Worm (Caenorhabditis elegans) whole organism, L2 larva: ENCODE results near the gene R08C7.8.

Source experiments
- C34F6.9 ChIP-seq: fragments of 150-350 bp; optimal IDR thresholded peaks from 2 replicates; lab custom pipeline; 2014; ENCODE audit warnings: missing biosample characterization, missing genetic modification characterization
- F13H6.1 ChIP-seq: sonication (generic microtip); optimal IDR thresholded peaks from 2 replicates; lab custom pipeline; 2016; ENCODE audit warnings: missing genetic modification characterization, missing compliant biosample characterization
- R02D3.7 ChIP-seq: fragments of 150-350 bp; optimal IDR thresholded peaks from 2 replicates; lab custom pipeline; 2014; ENCODE audit warnings: missing biosample characterization, missing genetic modification characterization
- Y55F3AM.14 ChIP-seq: fragments of 200-800 bp; sonication (Bioruptor generic); optimal IDR thresholded peaks from 2 replicates; lab custom pipeline; 2018; ENCODE audit warnings: mild to moderate bottlenecking, missing genetic modification characterization, missing compliant biosample characterization
- ZK546.5 ChIP-seq: sonication (generic microtip); optimal IDR thresholded peaks from 2 replicates; lab custom pipeline; 2017; ENCODE audit warnings: missing biosample characterization, missing genetic modification characterization
- alr-1 ChIP-seq: fragments of 150-350 bp; optimal IDR thresholded peaks from 2 replicates; lab custom pipeline; 2014; ENCODE audit warnings: missing biosample characterization, missing genetic modification characterization
- aly-2 ChIP-seq: fragments of 150-350 bp; optimal IDR thresholded peaks from 2 replicates; lab custom pipeline; 2014; ENCODE audit warnings: missing biosample characterization, missing genetic modification characterization
- ama-1 ChIP-seq: fragments of 150-350 bp; optimal IDR thresholded peaks from 2 replicates; lab custom pipeline; 2018; ENCODE audit warnings: inconsistent platforms
- blmp-1 ChIP-seq: sonication (generic microtip); optimal IDR thresholded peaks from 2 replicates; lab custom pipeline; 2017; ENCODE audit warnings: missing genetic modification characterization, mild to moderate bottlenecking, missing compliant biosample characterization, antibody characterized with exemption, moderate library complexity; ENCODE audit not compliant: insufficient read depth
- ceh-16 ChIP-seq: fragments of 150-350 bp; optimal IDR thresholded peaks from 2 replicates; lab custom pipeline; 2014; ENCODE audit warnings: missing biosample characterization, missing genetic modification characterization
- ceh-82 ChIP-seq: fragments of 150-350 bp; optimal IDR thresholded peaks from 2 replicates; lab custom pipeline; 2014; ENCODE audit warnings: missing biosample characterization, missing genetic modification characterization
- crh-2 ChIP-seq: sonication (generic microtip); optimal IDR thresholded peaks from 2 replicates; lab custom pipeline; 2017; ENCODE audit warnings: missing biosample characterization, missing genetic modification characterization
- dmd-4 ChIP-seq: sonication (generic microtip); optimal IDR thresholded peaks from 2 replicates; lab custom pipeline; 2017; ENCODE audit warnings: missing biosample characterization, missing genetic modification characterization
- egl-27 ChIP-seq: sonication (generic microtip); optimal IDR thresholded peaks from 3 replicates; lab custom pipeline; 2017; ENCODE audit warnings: missing biosample characterization, missing genetic modification reagents, missing genetic modification characterization
- elt-1 ChIP-seq: fragments of 150-350 bp; optimal IDR thresholded peaks from 2 replicates; lab custom pipeline; 2014; ENCODE audit warnings: missing biosample characterization, missing genetic modification characterization
- elt-3 ChIP-seq: sonication (generic microtip); optimal IDR thresholded peaks from 2 replicates; lab custom pipeline; 2017; ENCODE audit warnings: missing biosample characterization, missing genetic modification characterization
- fos-1 ChIP-seq: fragments of 150-350 bp; optimal IDR thresholded peaks from 2 replicates; lab custom pipeline; 2014; ENCODE audit warnings: missing biosample characterization, missing genetic modification characterization
- gmeb-1 ChIP-seq: fragments of 150-350 bp; optimal IDR thresholded peaks from 2 replicates; lab custom pipeline; 2014; ENCODE audit warnings: missing biosample characterization, missing genetic modification characterization
- lin-11 ChIP-seq: fragments of 150-350 bp; sonication (generic microtip); optimal IDR thresholded peaks from 2 replicates; lab custom pipeline; 2014; ENCODE audit warnings: missing biosample characterization, missing genetic modification characterization, inconsistent platforms, mixed read lengths
- lin-13 ChIP-seq: fragments of 150-350 bp; optimal IDR thresholded peaks from 2 replicates; lab custom pipeline; 2014; ENCODE audit warnings: missing biosample characterization, missing genetic modification reagents, missing genetic modification characterization
- lin-39 ChIP-seq: fragments of 150-350 bp; optimal IDR thresholded peaks from 2 replicates; lab custom pipeline; 2014; ENCODE audit warnings: missing biosample characterization, missing genetic modification reagents, missing genetic modification characterization
- lsy-2 ChIP-seq, 2 experiments: fragments of 150-350 bp in 1 of 2; sonication (generic microtip) in 1 of 2; optimal IDR thresholded peaks; 2 replicates each; lab custom pipeline; 2014 to 2017; ENCODE audit warnings: missing biosample characterization in 2 of 2, missing genetic modification characterization in 2 of 2
- mab-5 ChIP-seq: fragments of 150-350 bp; optimal IDR thresholded peaks from 2 replicates; lab custom pipeline; 2014; ENCODE audit warnings: missing biosample characterization, missing genetic modification characterization
- mbf-1 ChIP-seq: sonication (generic microtip); optimal IDR thresholded peaks from 2 replicates; lab custom pipeline; 2017; ENCODE audit warnings: missing biosample characterization, missing genetic modification characterization
- mdl-1 ChIP-seq, 2 experiments: fragments of 150-350 bp in 1 of 2; sonication (generic microtip) in 1 of 2; optimal IDR thresholded peaks; 2 replicates each; lab custom pipeline; 2017; ENCODE audit warnings: missing biosample characterization in 2 of 2, missing genetic modification characterization in 2 of 2
- nhr-10 ChIP-seq: sonication (generic microtip); optimal IDR thresholded peaks from 2 replicates; lab custom pipeline; 2017; ENCODE audit warnings: missing biosample characterization, missing genetic modification characterization
- nhr-11 ChIP-seq: fragments of 150-350 bp; optimal IDR thresholded peaks from 2 replicates; lab custom pipeline; 2014; ENCODE audit warnings: missing biosample characterization, missing genetic modification characterization
- nhr-12 ChIP-seq: fragments of 150-350 bp; optimal IDR thresholded peaks from 2 replicates; lab custom pipeline; 2014; ENCODE audit warnings: missing biosample characterization, missing genetic modification characterization
- nhr-129 ChIP-seq: fragments of 150-350 bp; optimal IDR thresholded peaks from 2 replicates; lab custom pipeline; 2014; ENCODE audit warnings: missing biosample characterization, missing genetic modification characterization
- nhr-21 ChIP-seq: fragments of 150-350 bp; optimal IDR thresholded peaks from 2 replicates; lab custom pipeline; 2014; ENCODE audit warnings: missing biosample characterization, missing genetic modification characterization
- nhr-23 ChIP-seq: fragments of 150-350 bp; optimal IDR thresholded peaks from 2 replicates; lab custom pipeline; 2014; ENCODE audit warnings: missing biosample characterization, missing genetic modification reagents, missing genetic modification characterization
- nhr-237 ChIP-seq: fragments of 150-350 bp; optimal IDR thresholded peaks from 2 replicates; lab custom pipeline; 2014; ENCODE audit warnings: missing biosample characterization, missing genetic modification characterization
- nhr-25 ChIP-seq: fragments of 150-350 bp; sonication (generic microtip); optimal IDR thresholded peaks from 3 replicates; lab custom pipeline; 2014; ENCODE audit warnings: missing biosample characterization, missing genetic modification characterization
- nhr-6 ChIP-seq: fragments of 150-350 bp; optimal IDR thresholded peaks from 2 replicates; lab custom pipeline; 2014; ENCODE audit warnings: missing biosample characterization, missing genetic modification characterization
- nhr-77 ChIP-seq: fragments of 150-350 bp; optimal IDR thresholded peaks from 2 replicates; lab custom pipeline; 2014; ENCODE audit warnings: missing biosample characterization, missing genetic modification characterization
- peb-1 ChIP-seq: fragments of 150-350 bp; optimal IDR thresholded peaks from 2 replicates; lab custom pipeline; 2014; ENCODE audit warnings: missing biosample characterization, missing genetic modification characterization
- sem-4 ChIP-seq: fragments of 150-350 bp; optimal IDR thresholded peaks from 2 replicates; lab custom pipeline; 2014; ENCODE audit warnings: missing biosample characterization, missing genetic modification reagents, missing genetic modification characterization
- skn-1 ChIP-seq: sonication (generic microtip); optimal IDR thresholded peaks from 2 replicates; lab custom pipeline; 2017; ENCODE audit warnings: missing biosample characterization, missing genetic modification characterization
- sma-3 ChIP-seq: sonication (generic microtip); optimal IDR thresholded peaks from 2 replicates; lab custom pipeline; 2016; ENCODE audit warnings: missing genetic modification reagents, missing genetic modification characterization, missing compliant biosample characterization
- sma-9 ChIP-seq, 2 experiments: fragments of 150-350 bp in 1 of 2; sonication (generic microtip) in 1 of 2; optimal IDR thresholded peaks; 2 replicates each; lab custom pipeline; 2014 to 2016; ENCODE audit warnings: missing genetic modification characterization in 2 of 2, mild to moderate bottlenecking in 1 of 2, missing biosample characterization in 1 of 2, missing compliant biosample characterization in 1 of 2, missing genetic modification reagents in 1 of 2, moderate library complexity in 1 of 2
- snpc-4 ChIP-seq: fragments of 150-350 bp; optimal IDR thresholded peaks from 2 replicates; lab custom pipeline; 2014; ENCODE audit warnings: missing biosample characterization, missing genetic modification characterization
- unc-39 ChIP-seq: fragments of 150-350 bp; optimal IDR thresholded peaks from 2 replicates; lab custom pipeline; 2014; ENCODE audit warnings: missing biosample characterization, missing genetic modification characterization
- unc-55 ChIP-seq: fragments of 150-350 bp; sonication (generic microtip); optimal IDR thresholded peaks from 3 replicates; lab custom pipeline; 2014; ENCODE audit warnings: missing biosample characterization, missing genetic modification reagents, missing genetic modification characterization
- unc-62 ChIP-seq: fragments of 150-350 bp; optimal IDR thresholded peaks from 2 replicates; lab custom pipeline; 2014; ENCODE audit warnings: missing biosample characterization, missing genetic modification reagents, missing genetic modification characterization
- zag-1 ChIP-seq: fragments of 150-350 bp; optimal IDR thresholded peaks from 2 replicates; lab custom pipeline; 2014; ENCODE audit warnings: missing biosample characterization, missing genetic modification characterization
- ztf-1 ChIP-seq: fragments of 200-800 bp; sonication (Bioruptor generic); conservative IDR thresholded peaks from 2 replicates; pipeline ENCODE4 v1.3.6; 2022; ENCODE audit warnings: missing genetic modification characterization, missing compliant biosample characterization
- ztf-11 ChIP-seq: sonication (generic microtip); optimal IDR thresholded peaks from 2 replicates; lab custom pipeline; 2017; ENCODE audit warnings: missing biosample characterization, missing genetic modification characterization
- ztf-4 ChIP-seq: fragments of 150-350 bp; optimal IDR thresholded peaks from 2 replicates; lab custom pipeline; 2014; ENCODE audit warnings: missing biosample characterization, missing genetic modification characterization

The R08C7.8 gene

ce11 chrIV:4446884-4447283 lies 12.5 kb upstream of the R08C7.8 start:
- TF ChIP-seq unc-62 (GFP tag; lab: Kevin White, UChicago) (no peak), fos-1 (tag; lab: Kevin White, UChicago) (peak; percentile 85), lin-11 (tag; lab: Kevin White, UChicago) (no peak), F13H6.1 (tag; lab: Kevin White, UChicago) (no peak), ztf-4 (peak; percentile 44), crh-2 (tag; lab: Kevin White, UChicago) (peak; percentile 55), ZK546.5 (peak; percentile 39), aly-2 (no peak), lsy-2 (tag; optimal IDR thresholded peaks at IDR 0.05; lab: Kevin White, UChicago) (peak; percentile 25 to 81), ztf-11 (tag; lab: Kevin White, UChicago) (no peak), C34F6.9 (tag; lab: Kevin White, UChicago) (peak; percentile 53), nhr-10 (no peak), ama-1 (lab: Kevin White, UChicago) (peak; percentile 71), elt-3 (tag; lab: Kevin White, UChicago) (no peak), sma-3 (GFP tag; lab: Kevin White, UChicago) (peak; percentile 38), unc-55 (peak; percentile 61), nhr-129 (tag; lab: Kevin White, UChicago) (peak; percentile 73), ceh-16 (tag; lab: Kevin White, UChicago) (no peak), gmeb-1 (tag; lab: Kevin White, UChicago) (peak; percentile 22), lin-13 (GFP tag; lab: Kevin White, UChicago) (peak; percentile 53), nhr-25 (tag; lab: Kevin White, UChicago) (peak; percentile 8)

- TF ChIP-seq zag-1: peak; percentile 82
- TF ChIP-seq mab-5 (tag; lab: Kevin White, UChicago): peak; percentile 85
- TF ChIP-seq snpc-4 (tag; lab: Kevin White, UChicago): peak; percentile 82
- TF ChIP-seq nhr-77: peak; percentile 16
- peak; percentile 95 for TF ChIP-seq nhr-25 (tag; lab: Kevin White, UChicago)
- TF ChIP-seq ztf-1 (GFP tag; lab: Robert Waterston, UW): no peak
- no peak for TF ChIP-seq lin-39 (tag; lab: Kevin White, UChicago)
- TF ChIP-seq unc-62 (GFP tag; lab: Kevin White, UChicago): peak; percentile 71
- TF ChIP-seq dmd-4: no peak
- TF ChIP-seq nhr-237 (tag; lab: Kevin White, UChicago): peak; percentile 79
- TF ChIP-seq ceh-82: peak; percentile 90
- TF ChIP-seq lin-11 (tag; lab: Kevin White, UChicago): peak; percentile 99
- TF ChIP-seq sma-9 (GFP tag; optimal IDR thresholded peaks at IDR 0.05; lab: Kevin White, UChicago): peak; percentile 97
- no peak for TF ChIP-seq sma-9 (tag; optimal IDR thresholded peaks at IDR 0.05; lab: Kevin White, UChicago)
- TF ChIP-seq ztf-4: peak; percentile 96
- TF ChIP-seq ZK546.5: peak; percentile 99
- TF ChIP-seq nhr-129 (tag; lab: Kevin White, UChicago): peak; percentile 96
- TF ChIP-seq gmeb-1 (tag; lab: Kevin White, UChicago): peak; percentile 95
- peak; percentile 94 for TF ChIP-seq sem-4
- peak; percentile 79 for TF ChIP-seq Y55F3AM.14 (GFP tag; lab: Kevin White, UChicago)
- no peak for TF ChIP-seq aly-2
- TF ChIP-seq ama-1 (lab: Kevin White, UChicago): peak; percentile 78
- peak; percentile 94 for TF ChIP-seq nhr-21 (tag; lab: Kevin White, UChicago)
- TF ChIP-seq mbf-1 (tag; lab: Kevin White, UChicago): no peak
- peak; percentile 99 for TF ChIP-seq unc-55
- no peak for TF ChIP-seq elt-3 (tag; lab: Kevin White, UChicago)
- TF ChIP-seq lin-13 (GFP tag; lab: Kevin White, UChicago): peak; percentile 97
- TF ChIP-seq alr-1 (tag; lab: Kevin White, UChicago): no peak
- peak; percentile 95 for TF ChIP-seq R02D3.7 (tag; lab: Kevin White, UChicago)
- TF ChIP-seq nhr-10: peak; percentile 59
- TF ChIP-seq C34F6.9 (tag; lab: Kevin White, UChicago): peak; percentile 98
- TF ChIP-seq nhr-23 (tag; lab: Kevin White, UChicago): no peak
- TF ChIP-seq egl-27: peak; percentile 82
- TF ChIP-seq fos-1 (tag; lab: Kevin White, UChicago): peak; percentile 91
- no peak for TF ChIP-seq ztf-11 (tag; lab: Kevin White, UChicago)
- no peak for TF ChIP-seq peb-1 (tag; lab: Kevin White, UChicago)
- peak; percentile 97 for TF ChIP-seq crh-2 (tag; lab: Kevin White, UChicago)
- peak; percentile 92 for TF ChIP-seq nhr-6
- TF ChIP-seq elt-1 (tag; lab: Kevin White, UChicago): no peak
- TF ChIP-seq sma-3 (GFP tag; lab: Kevin White, UChicago): peak; percentile 97
- peak; percentile 72 for TF ChIP-seq blmp-1 (tag; lab: Kevin White, UChicago)
- no peak for TF ChIP-seq nhr-12 (tag; lab: Kevin White, UChicago)
- peak; percentile 86 for TF ChIP-seq ceh-16 (tag; lab: Kevin White, UChicago)
- peak; percentile 96 for TF ChIP-seq F13H6.1 (tag; lab: Kevin White, UChicago)
- no peak for TF ChIP-seq unc-39 (tag; lab: Kevin White, UChicago)
- peak; percentile 54 for TF ChIP-seq skn-1 (tag; lab: Kevin White, UChicago)
- TF ChIP-seq nhr-11 (tag; lab: Kevin White, UChicago): no peak
- peak; percentile 29 to 67 for TF ChIP-seq mdl-1 (tag; optimal IDR thresholded peaks at IDR 0.05; lab: Kevin White, UChicago)
- TF ChIP-seq lsy-2 (tag; optimal IDR thresholded peaks at IDR 0.05; lab: Kevin White, UChicago): peak; percentile 99
Observed at ce11 chrIV:4445711-4446290, 11.5 kb upstream of the R08C7.8 start, which contains the start of the genes wapl-1 and htz-1. wapl-1 (minus strand) TSS chrIV:4445740. htz-1 (plus strand) TSS chrIV:4446216.
